Worm (Caenorhabditis elegans) whole organism, L1 larva: Measurements from ENCODE around the gene Y57G11C.33.
A peak's percentile ranks its signal among the peaks of the same experiment; 100 is the strongest.

Source experiments
- Y116A8C.19 ChIP-seq: sonication (generic microtip); optimal IDR thresholded peaks from 2 replicates; lab custom pipeline; 2016; ENCODE audit warnings: missing compliant biosample characterization, missing genetic modification characterization, borderline replicate concordance
- aha-1 ChIP-seq: fragments of 150-350 bp; optimal IDR thresholded peaks from 2 replicates; lab custom pipeline; 2014; ENCODE audit warnings: missing biosample characterization, missing genetic modification characterization
- alr-1 ChIP-seq: fragments of 200-800 bp; sonication (Bioruptor generic); optimal IDR thresholded peaks from 2 replicates; lab custom pipeline; 2018; ENCODE audit warnings: borderline replicate concordance, mild to moderate bottlenecking, missing genetic modification characterization, missing compliant biosample characterization
- blmp-1 ChIP-seq: fragments of 150-350 bp; optimal IDR thresholded peaks from 2 replicates; lab custom pipeline; 2014; ENCODE audit warnings: missing biosample characterization, missing genetic modification characterization
- ceh-8 ChIP-seq: fragments of 200-800 bp; sonication (Bioruptor generic); optimal IDR thresholded peaks from 2 replicates; lab custom pipeline; 2018; ENCODE audit warnings: mild to moderate bottlenecking, missing genetic modification characterization, moderate library complexity, missing compliant biosample characterization
- ceh-82 ChIP-seq, 3 experiments: fragments of 150-350 bp in 1 of 3; sonication (generic microtip) in 2 of 3; optimal IDR thresholded peaks; 2 replicates each; lab custom pipeline; 2014 to 2017; ENCODE audit warnings: missing biosample characterization in 3 of 3, missing genetic modification characterization in 3 of 3
- ceh-90 ChIP-seq: sonication (generic microtip); optimal IDR thresholded peaks from 2 replicates; lab custom pipeline; 2016; ENCODE audit warnings: missing genetic modification characterization, missing compliant biosample characterization
- efl-1 ChIP-seq, 4 experiments: fragments of 150-350 bp; optimal IDR thresholded peaks in 3 of 4; peaks in 1 of 4; 1 replicate in 1 of 4; 2 replicates in 3 of 4; lab custom pipeline; 2014; ENCODE audit warnings: missing biosample characterization in 2 of 4, missing genetic modification characterization in 2 of 4, missing genetic modification reagents in 2 of 4
- efl-3 ChIP-seq: fragments of 200-800 bp; sonication (Bioruptor generic); optimal IDR thresholded peaks from 2 replicates; lab custom pipeline; 2018; ENCODE audit warnings: mild to moderate bottlenecking, missing genetic modification characterization, missing compliant biosample characterization
- elt-3 ChIP-seq, 6 experiments: fragments of 150-350 bp in 1 of 6; sonication (generic microtip); optimal IDR thresholded peaks; 2 replicates each; lab custom pipeline; 2017 to 2018; ENCODE audit warnings: missing biosample characterization in 6 of 6, missing genetic modification characterization in 6 of 6, inconsistent platforms in 1 of 6
- fkh-10 ChIP-seq: sonication (generic microtip); optimal IDR thresholded peaks from 2 replicates; lab custom pipeline; 2017; ENCODE audit warnings: missing biosample characterization, missing genetic modification reagents, missing genetic modification characterization
- grh-1 ChIP-seq: fragments of 200-800 bp; sonication (Bioruptor generic); IDR thresholded peaks from 2 replicates; pipeline ENCODE4 v1.3.6; 2022; ENCODE audit warnings: missing genetic modification reagents, missing genetic modification characterization, missing compliant biosample characterization
- hpl-2 ChIP-seq: fragments of 150-350 bp; optimal IDR thresholded peaks from 2 replicates; lab custom pipeline; 2014; ENCODE audit warnings: missing biosample characterization, missing genetic modification reagents, missing genetic modification characterization
- isw-1 ChIP-seq: fragments of 200-800 bp; sonication (Bioruptor generic); IDR thresholded peaks from 2 replicates; pipeline ENCODE4 v1.3.6; 2022; ENCODE audit warnings: missing genetic modification characterization, missing compliant biosample characterization
- lin-39 ChIP-seq: fragments of 150-350 bp; optimal IDR thresholded peaks from 2 replicates; lab custom pipeline; 2014; ENCODE audit warnings: missing biosample characterization, missing genetic modification reagents, missing genetic modification characterization
- lir-3 ChIP-seq: sonication (generic microtip); optimal IDR thresholded peaks from 2 replicates; lab custom pipeline; 2016; ENCODE audit warnings: mild to moderate bottlenecking, missing genetic modification characterization, moderate library complexity, missing compliant biosample characterization; ENCODE audit not compliant: poor library complexity
- mdl-1 ChIP-seq, 2 experiments: fragments of 150-350 bp; optimal IDR thresholded peaks; 2 replicates each; lab custom pipeline; 2014 to 2017; ENCODE audit warnings: missing biosample characterization in 2 of 2, missing genetic modification characterization in 2 of 2, inconsistent platforms in 1 of 2
- mef-2 ChIP-seq: fragments of 150-350 bp; optimal IDR thresholded peaks from 2 replicates; lab custom pipeline; 2014; ENCODE audit warnings: missing biosample characterization, missing genetic modification characterization
- nhr-12 ChIP-seq: sonication (generic microtip); optimal IDR thresholded peaks from 2 replicates; lab custom pipeline; 2017; ENCODE audit warnings: missing biosample characterization, missing genetic modification characterization
- nhr-19 ChIP-seq: fragments of 200-800 bp; sonication (Bioruptor generic); conservative IDR thresholded peaks from 2 replicates; pipeline ENCODE4 v1.3.6; 2022; ENCODE audit warnings: missing genetic modification characterization, missing compliant biosample characterization
- nhr-20 ChIP-seq: sonication (generic microtip); optimal IDR thresholded peaks from 2 replicates; lab custom pipeline; 2016; ENCODE audit warnings: mild to moderate bottlenecking, missing genetic modification characterization, missing compliant biosample characterization
- nhr-28 ChIP-seq: fragments of 150-350 bp; optimal IDR thresholded peaks from 2 replicates; lab custom pipeline; 2014; ENCODE audit warnings: missing biosample characterization, missing genetic modification characterization
- nhr-47 ChIP-seq: sonication (generic microtip); optimal IDR thresholded peaks from 2 replicates; lab custom pipeline; 2016; ENCODE audit warnings: mild to moderate bottlenecking, missing genetic modification characterization, moderate library complexity, missing compliant biosample characterization
- nhr-77 ChIP-seq: fragments of 150-350 bp; optimal IDR thresholded peaks from 2 replicates; lab custom pipeline; 2014; ENCODE audit warnings: missing biosample characterization, missing genetic modification characterization
- nhr-85 ChIP-seq: sonication (generic microtip); peaks from one replicate; lab custom pipeline; 2016; ENCODE audit warnings: missing genetic modification characterization, inconsistent platforms, missing compliant biosample characterization
- pag-3 ChIP-seq: sonication (generic microtip); optimal IDR thresholded peaks from 2 replicates; lab custom pipeline; 2017; ENCODE audit warnings: missing genetic modification characterization, mild to moderate bottlenecking, missing compliant biosample characterization, antibody characterized with exemption, borderline replicate concordance; ENCODE audit not compliant: insufficient read depth
- rnt-1 ChIP-seq: sonication (generic microtip); optimal IDR thresholded peaks from 2 replicates; lab custom pipeline; 2016; ENCODE audit warnings: mild to moderate bottlenecking, missing genetic modification characterization, moderate library complexity, missing compliant biosample characterization
- snpc-4 ChIP-seq: fragments of 150-350 bp; optimal IDR thresholded peaks from 2 replicates; lab custom pipeline; 2014; ENCODE audit warnings: missing biosample characterization, missing genetic modification characterization
- snu-23 ChIP-seq: sonication (generic microtip); optimal IDR thresholded peaks from 2 replicates; lab custom pipeline; 2016; ENCODE audit warnings: missing genetic modification characterization, missing compliant biosample characterization
- sox-4 ChIP-seq: sonication (generic microtip); optimal IDR thresholded peaks from 2 replicates; lab custom pipeline; 2016; ENCODE audit warnings: missing genetic modification characterization, missing compliant biosample characterization
- sptf-1 ChIP-seq: fragments of 150-350 bp; optimal IDR thresholded peaks from 2 replicates; lab custom pipeline; 2014; ENCODE audit warnings: missing biosample characterization, missing genetic modification characterization
- swsn-7 ChIP-seq: sonication (generic microtip); optimal IDR thresholded peaks from 2 replicates; lab custom pipeline; 2016; ENCODE audit warnings: missing genetic modification characterization, missing compliant biosample characterization
- tbx-2 ChIP-seq: sonication (generic microtip); optimal IDR thresholded peaks from 2 replicates; lab custom pipeline; 2016; ENCODE audit warnings: missing genetic modification characterization, missing compliant biosample characterization
- unc-130 ChIP-seq: fragments of 150-350 bp; optimal IDR thresholded peaks from 2 replicates; lab custom pipeline; 2017; ENCODE audit warnings: missing biosample characterization, missing genetic modification characterization, inconsistent platforms
- unc-30 ChIP-seq: sonication (generic microtip); optimal IDR thresholded peaks from 2 replicates; lab custom pipeline; 2017; ENCODE audit warnings: missing biosample characterization, missing genetic modification characterization
- zip-4 ChIP-seq: fragments of 200-800 bp; sonication (Bioruptor generic); optimal IDR thresholded peaks from 2 replicates; lab custom pipeline; 2018; ENCODE audit warnings: mild to moderate bottlenecking, missing genetic modification characterization, moderate library complexity, missing compliant biosample characterization

Gene Y57G11C.33

DNA sequence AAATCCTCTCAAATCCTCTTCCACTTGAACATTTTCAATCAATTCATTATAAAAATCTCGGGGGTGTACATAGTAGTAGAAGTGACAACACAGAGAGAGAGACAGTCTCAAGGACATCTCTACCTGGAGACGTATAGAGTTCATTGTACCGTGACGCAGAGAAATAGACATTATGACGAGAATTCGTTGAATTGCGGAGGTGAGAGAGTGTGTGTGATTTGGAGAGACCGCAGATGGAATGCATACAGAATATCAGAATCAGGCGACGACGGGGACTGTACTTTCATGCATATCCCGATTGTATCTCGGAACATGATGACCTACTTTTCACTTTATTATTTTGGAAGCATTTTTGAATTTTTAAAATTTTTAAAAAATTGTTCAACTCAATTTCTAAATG is 18.9 kb downstream of the Y57G11C.33 start (continued):
- no peak for TF ChIP-seq alr-1 (tag; lab: Kevin White, UChicago)
- TF ChIP-seq grh-1: 0 out of 2 replicates have a peak, but pooled peaks have one; percentile 38
- peak; percentile 75 for TF ChIP-seq snu-23 (GFP tag; lab: Kevin White, UChicago)
- TF ChIP-seq unc-30 (tag; lab: Kevin White, UChicago): no peak

DNA sequence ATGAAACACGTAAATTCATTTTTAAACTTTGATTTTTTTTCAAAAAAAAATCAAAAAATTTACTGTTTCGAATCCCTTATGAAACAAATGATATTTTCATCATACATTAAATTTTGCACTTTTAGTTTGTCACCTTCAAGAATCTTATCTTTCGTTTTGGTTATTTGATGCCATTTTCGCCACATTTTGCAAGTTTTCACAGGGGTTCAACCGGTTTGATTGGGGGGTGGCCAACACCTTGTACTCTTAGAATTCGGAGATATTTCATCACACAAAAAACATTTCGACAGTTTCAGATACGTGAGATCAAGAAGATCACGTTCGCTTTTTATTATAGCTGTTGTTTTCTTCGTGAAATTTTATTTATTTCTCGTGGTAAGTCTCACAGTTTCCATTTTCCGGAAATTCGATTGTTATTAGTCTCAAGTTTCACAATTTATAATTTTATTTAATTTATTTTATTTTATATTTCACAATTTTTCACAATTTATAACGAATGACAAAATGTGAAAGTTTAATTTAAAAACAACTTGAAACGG is 20.3 kb downstream of the Y57G11C.33 start, which contains the start of gene Y57G11C.31:
Y57G11C.31 (plus strand) TSS at position 276 of the 539 bp plus-strand sequence.
- TF ChIP-seq efl-1 (optimal IDR thresholded peaks at IDR 0.05; lab: Kevin White, UChicago): no peak
- TF ChIP-seq efl-1 (GFP tag; optimal IDR thresholded peaks at IDR 0.05 in 1 of 2; lab: Kevin White, UChicago): peak in 1 of 2 experiments; percentile 86
- TF ChIP-seq mef-2 (tag; lab: Kevin White, UChicago): no peak
- TF ChIP-seq ceh-90 (tag; lab: Kevin White, UChicago): no peak
- TF ChIP-seq mdl-1 (tag; optimal IDR thresholded peaks at IDR 0.05; lab: Kevin White, UChicago): no peak
- TF ChIP-seq elt-3 (tag; optimal IDR thresholded peaks at IDR 0.05; lab: Kevin White, UChicago): peak in 2 of 6 experiments; percentile 14 to 44
- no peak for TF ChIP-seq alr-1 (tag; lab: Kevin White, UChicago)
- TF ChIP-seq lin-39: no peak
- peak; percentile 66 for TF ChIP-seq nhr-85 (tag; lab: Kevin White, UChicago)
- TF ChIP-seq, all 84 proteins: peak for 3

DNA sequence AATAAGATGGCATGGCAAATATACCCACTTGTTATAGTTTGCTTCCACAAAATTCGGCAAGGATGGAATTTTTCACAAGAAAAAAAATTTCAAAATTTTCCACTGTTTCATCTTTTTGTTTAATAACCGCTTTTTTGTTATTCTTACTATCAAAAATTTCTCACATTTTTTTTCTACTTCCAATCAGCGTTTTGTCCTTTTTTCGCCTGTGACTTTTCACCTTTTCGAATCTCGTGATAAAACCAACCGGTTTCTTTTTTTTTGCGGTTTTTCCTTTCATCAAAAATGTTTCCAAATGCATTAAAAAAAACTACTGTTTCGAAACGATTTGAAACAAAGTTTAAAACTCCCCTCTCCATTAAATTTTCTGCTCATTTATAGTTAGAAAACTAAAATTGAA is 22.2 kb downstream of the Y57G11C.33 start:
- TF ChIP-seq efl-3 (no peak), elt-3 (tag; optimal IDR thresholded peaks at IDR 0.05; lab: Kevin White, UChicago) (peak in 1 of 6 experiments; percentile 11), blmp-1 (peak; percentile 62)
- TF ChIP-seq, all 84 proteins: peak for 2

DNA sequence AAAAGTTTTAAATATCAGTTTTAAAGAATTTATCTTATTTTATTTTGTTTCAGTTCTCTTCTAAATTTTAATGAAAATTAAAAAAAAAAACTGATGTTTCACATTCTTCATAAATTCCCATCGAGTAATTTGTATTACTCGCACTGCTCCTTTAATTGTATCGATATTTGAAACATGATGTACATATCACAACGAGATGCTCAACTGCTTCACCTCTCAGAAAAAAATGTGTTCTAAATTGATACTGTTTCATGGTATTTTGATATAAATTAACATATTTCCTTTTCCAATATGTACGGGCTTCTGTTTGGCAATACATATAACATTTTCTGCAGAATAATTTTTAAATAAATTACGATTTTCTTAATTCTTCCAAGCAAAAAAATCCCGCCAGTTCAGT is 30.8 kb downstream of the Y57G11C.33 start:
- TF ChIP-seq sptf-1 (tag; lab: Kevin White, UChicago) (no peak), ceh-82 (tag; optimal IDR thresholded peaks at IDR 0.05; lab: Kevin White, UChicago) (no peak), unc-130 (tag; lab: Kevin White, UChicago) (no peak), isw-1 (GFP tag; lab: Robert Waterston, UW) (no peak), aha-1 (no peak), nhr-20 (tag; lab: Kevin White, UChicago) (no peak), Y116A8C.19 (tag; lab: Kevin White, UChicago) (no peak), sox-4 (tag; lab: Kevin White, UChicago) (no peak), swsn-7 (tag; lab: Kevin White, UChicago) (no peak), nhr-19 (GFP tag; lab: Robert Waterston, UW) (no peak)

DNA sequence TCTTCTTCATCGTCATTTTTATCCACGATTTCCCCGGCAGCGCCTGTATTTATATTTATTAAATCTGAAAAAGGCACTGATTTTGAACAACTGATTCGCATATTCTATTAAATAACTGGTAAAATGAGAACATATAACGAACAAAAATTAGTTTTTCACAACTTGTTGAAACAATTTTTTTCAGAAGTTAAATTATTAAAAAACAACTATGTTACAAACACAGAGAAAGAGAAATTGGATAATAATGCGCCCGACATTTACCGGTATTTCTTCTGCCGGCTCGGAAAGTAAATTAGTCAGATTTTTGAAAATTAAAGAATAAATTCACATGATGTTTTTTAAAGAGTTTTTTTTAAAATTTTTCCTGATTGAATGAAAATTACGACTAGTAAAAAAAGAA is 43.0 kb downstream of the Y57G11C.33 start, which contains the start of gene haf-8:
haf-8 (minus strand) TSS at position 101 of the 400 bp plus-strand sequence.
- TF ChIP-seq nhr-28 (no peak), efl-3 (no peak), nhr-77 (no peak), isw-1 (GFP tag; lab: Robert Waterston, UW) (no peak), zip-4 (GFP tag; lab: Kevin White, UChicago) (no peak), rnt-1 (tag; lab: Kevin White, UChicago) (no peak), lir-3 (tag; lab: Kevin White, UChicago) (no peak), blmp-1 (no peak), snpc-4 (no peak), fkh-10 (GFP tag; lab: Kevin White, UChicago) (no peak), tbx-2 (tag; lab: Kevin White, UChicago) (no peak), ceh-8 (GFP tag; lab: Kevin White, UChicago) (no peak), hpl-2 (no peak), nhr-47 (no peak), aha-1 (no peak), pag-3 (tag; lab: Kevin White, UChicago) (no peak), nhr-12 (tag; lab: Kevin White, UChicago) (no peak)
